Fruit fly (Drosophila melanogaster): ENCODE results near the gene Brd.

Gene Brd

dm6 chr3L:14968553-14968952, 3.9 kb upstream of the Brd start:
- TF ChIP-seq disco-r (GFP tag; optimal IDR thresholded peaks at IDR 0.05) (no peak), HHEX (GFP tag; optimal IDR thresholded peaks at IDR 0.05) (no peak), CG12659 (GFP tag; optimal IDR thresholded peaks at IDR 0.05) (no peak), vnd (GFP tag; IDR thresholded peaks at IDR 0.05; ENCODE audit: partially characterized antibody) (no peak), CG5245 (GFP tag; optimal IDR thresholded peaks at IDR 0.05) (no peak), CG18011 (GFP tag; optimal IDR thresholded peaks at IDR 0.05) (no peak), pan (optimal IDR thresholded peaks at IDR 0.05) (peak in 1 of 2 experiments; percentile 77), pan (GFP tag; optimal IDR thresholded peaks at IDR 0.05 in 1 of 2, IDR thresholded peaks at IDR 0.05 in 1 of 2) (no peak), yki (optimal IDR thresholded peaks at IDR 0.05) (no peak)

dm6 chr3L:14969171-14969570, 3.3 kb upstream of the Brd start, which contains the start of gene Tom:
Gene Tom, plus strand, starts transcription at chr3L:14969344.
- TF ChIP-seq CG13775 (GFP tag; optimal IDR thresholded peaks at IDR 0.05) (no peak), Jarid2 (GFP tag; optimal IDR thresholded peaks at IDR 0.05) (peak; percentile 67), Opbp (GFP tag; IDR thresholded peaks at IDR 0.05; ENCODE audit: partially characterized antibody) (0 out of 3 replicates have a peak, but pooled peaks have one; percentile 19), CG8765 (GFP tag; IDR thresholded peaks at IDR 0.05) (no peak), rib (GFP tag; IDR thresholded peaks at IDR 0.05) (0 out of 2 replicates have a peak, but pooled peaks have one; percentile 44), tgo (GFP tag; IDR thresholded peaks at IDR 0.05) (no peak), CG17385 (GFP tag; optimal IDR thresholded peaks at IDR 0.05) (peak; percentile 23), Antp (GFP tag; optimal IDR thresholded peaks at IDR 0.05) (peak; percentile 4), sens (GFP tag) (peak; percentile 65), CG17186 (GFP tag; optimal IDR thresholded peaks at IDR 0.05) (no peak), CG2199 (GFP tag; IDR thresholded peaks at IDR 0.05) (peak; percentile 59; the same call in 1 of the 3 replicates), Nf-YB (GFP tag; optimal IDR thresholded peaks at IDR 0.05) (peak; percentile 96), fd102C (GFP tag; optimal IDR thresholded peaks at IDR 0.05) (peak; percentile 50), Stat92E (GFP tag; optimal IDR thresholded peaks at IDR 0.05) (peak in 1 of 3 experiments; percentile 1), CG12769 (tag; optimal IDR thresholded peaks at IDR 0.05) (no peak), CG30431 (GFP tag; optimal IDR thresholded peaks at IDR 0.05) (no peak), CG10147 (GFP tag; optimal IDR thresholded peaks at IDR 0.05) (no peak), cad (GFP tag; optimal IDR thresholded peaks at IDR 0.05) (peak; percentile 22), Neu2 (GFP tag; optimal IDR thresholded peaks at IDR 0.05; ENCODE audit: borderline replicate concordance) (peak; percentile 35), CG1603 (tag; optimal IDR thresholded peaks at IDR 0.05) (peak; percentile 18), CG6854 (GFP tag; optimal IDR thresholded peaks at IDR 0.05) (no peak), prd (optimal IDR thresholded peaks at IDR 0.05) (no peak), prd (GFP tag; IDR thresholded peaks at IDR 0.05) (peak; percentile 11; the same call in 1 of the 3 replicates), trh (GFP tag; optimal IDR thresholded peaks at IDR 0.05) (no peak), chm (GFP tag; IDR thresholded peaks at IDR 0.05) (peak; percentile 84; the same call in 1 of the 2 replicates), CG15479 (GFP tag; optimal IDR thresholded peaks at IDR 0.05) (peak; percentile 91), zen (tag; optimal IDR thresholded peaks at IDR 0.05) (peak; percentile 6), NC2β (GFP tag; optimal IDR thresholded peaks at IDR 0.05) (peak; percentile 49), p53 (GFP tag; optimal IDR thresholded peaks at IDR 0.05) (peak; percentile 83), amos (GFP tag; IDR thresholded peaks at IDR 0.05; ENCODE audit: partially characterized antibody) (no peak), CG8290 (GFP tag; optimal IDR thresholded peaks at IDR 0.05) (no peak), CG8290 (tag; optimal IDR thresholded peaks at IDR 0.05) (peak in 1 of 2 experiments; percentile 6), Myb (GFP tag; optimal IDR thresholded peaks at IDR 0.05) (no peak), kah (GFP tag; optimal IDR thresholded peaks at IDR 0.05) (peak; percentile 99), ac (GFP tag; optimal IDR thresholded peaks at IDR 0.05) (peak; percentile 33), CG33213 (GFP tag; optimal IDR thresholded peaks at IDR 0.05) (peak; percentile 40), crol (GFP tag; IDR thresholded peaks at IDR 0.05) (no peak), yki (optimal IDR thresholded peaks at IDR 0.05) (peak; percentile 93), lilli (GFP tag; optimal IDR thresholded peaks at IDR 0.05) (peak; percentile 52), Tbp (GFP tag; optimal IDR thresholded peaks at IDR 0.05) (peak; percentile 92), CG9215 (GFP tag; IDR thresholded peaks at IDR 0.05) (no peak), ems (GFP tag; optimal IDR thresholded peaks at IDR 0.05) (peak; percentile 23)
